Fruit fly (Drosophila melanogaster) whole organism, wandering third instar larva: ENCODE results near the gene CG4101.

Experiments
- Abd-B ChIP-seq: fragments of >200 bp; optimal IDR thresholded peaks from 2 replicates; lab custom pipeline; 2017; ENCODE audit warnings: missing biosample characterization, missing genetic modification characterization
- CG32264 ChIP-seq: fragments of 200-800 bp; sonication (Bioruptor generic); optimal IDR thresholded peaks from 2 replicates; lab custom pipeline; 2016; ENCODE audit warnings: missing biosample characterization, missing genetic modification characterization
- CG9705 ChIP-seq: fragments of 200-800 bp; sonication (Bioruptor generic); optimal IDR thresholded peaks from 2 replicates; lab custom pipeline; 2018; ENCODE audit warnings: missing biosample characterization, mild to moderate bottlenecking, missing genetic modification characterization
- CrebA ChIP-seq: fragments of 200-800 bp; sonication (Bioruptor generic); optimal IDR thresholded peaks from 2 replicates; lab custom pipeline; 2016; ENCODE audit warnings: missing biosample characterization, mild to moderate bottlenecking, missing genetic modification characterization, borderline replicate concordance
- Dfd ChIP-seq: fragments of >200 bp; optimal IDR thresholded peaks from 2 replicates; lab custom pipeline; 2017; ENCODE audit warnings: missing biosample characterization, missing genetic modification characterization
- Dif ChIP-seq: fragments of 200-275, 200-300 bp; sonication (Bioruptor generic); optimal IDR thresholded peaks from 2 replicates; lab custom pipeline; 2018; ENCODE audit warnings: missing biosample characterization, missing genetic modification characterization; ENCODE audit not compliant: partially characterized antibody
- HLH106 ChIP-seq: fragments of 200-800 bp; optimal IDR thresholded peaks from 3 replicates; lab custom pipeline; 2019; ENCODE audit warnings: missing biosample characterization, mild to moderate bottlenecking, missing genetic modification characterization, moderate library complexity
- Hnf4 ChIP-seq: fragments of 200-800 bp; sonication (Bioruptor generic); optimal IDR thresholded peaks from 2 replicates; lab custom pipeline; 2016; ENCODE audit warnings: missing biosample characterization, mild to moderate bottlenecking, missing genetic modification characterization
- Hr83 ChIP-seq: fragments of 200-300 bp; sonication (Bioruptor generic); optimal IDR thresholded peaks from 2 replicates; lab custom pipeline; 2016; ENCODE audit warnings: missing biosample characterization, mild to moderate bottlenecking, missing genetic modification characterization, moderate library complexity; ENCODE audit not compliant: poor library complexity, severe bottlenecking
- Jra ChIP-seq: sonication (Bioruptor generic); optimal IDR thresholded peaks from 2 replicates; lab custom pipeline; 2016; ENCODE audit warnings: missing biosample characterization, missing genetic modification characterization
- Mio ChIP-seq: sonication (Bioruptor generic); optimal IDR thresholded peaks from 2 replicates; lab custom pipeline; 2016; ENCODE audit warnings: missing biosample characterization, missing genetic modification characterization
- Myc ChIP-seq: fragments of >200 bp; optimal IDR thresholded peaks from 2 replicates; lab custom pipeline; 2017
- OdsH ChIP-seq: fragments of 200-800 bp; sonication (Bioruptor generic); optimal IDR thresholded peaks from 2 replicates; lab custom pipeline; 2016; ENCODE audit warnings: missing biosample characterization, mild to moderate bottlenecking, missing genetic modification characterization
- Rel ChIP-seq, 2 experiments: fragments of 200-800 bp; sonication (Bioruptor generic) in 1 of 2; optimal IDR thresholded peaks; 2 replicates in 1 of 2; 3 replicates in 1 of 2; lab custom pipeline; 2016 to 2019; ENCODE audit warnings: mild to moderate bottlenecking in 2 of 2, missing biosample characterization in 2 of 2, missing genetic modification characterization in 2 of 2, moderate library complexity in 1 of 2
- Vsx2 ChIP-seq: fragments of 200-300, 225-300 bp; sonication (Bioruptor generic); optimal IDR thresholded peaks from 2 replicates; lab custom pipeline; 2018; ENCODE audit warnings: missing biosample characterization, missing genetic modification characterization; ENCODE audit not compliant: partially characterized antibody
- br ChIP-seq: fragments of 200-800 bp; sonication (Bioruptor generic); optimal IDR thresholded peaks from 2 replicates; lab custom pipeline; 2016; ENCODE audit warnings: missing biosample characterization, missing genetic modification characterization
- brk ChIP-seq: fragments of 200-800 bp; sonication (Bioruptor generic); optimal IDR thresholded peaks from 2 replicates; lab custom pipeline; 2016; ENCODE audit warnings: missing biosample characterization, mild to moderate bottlenecking, missing genetic modification characterization
- dl ChIP-seq, 2 experiments: fragments of 175-275, 200-275 bp in 1 of 2; fragments of 200-275 bp in 1 of 2; sonication (Bioruptor generic); optimal IDR thresholded peaks; lab custom pipeline; 2018; ENCODE audit warnings: mild to moderate bottlenecking in 2 of 2, missing biosample characterization in 2 of 2, missing genetic modification characterization in 2 of 2, moderate library complexity in 2 of 2; ENCODE audit not compliant: partially characterized antibody in 2 of 2, insufficient read depth in 1 of 2
- dmrt93B ChIP-seq: fragments of 200-800 bp; sonication (Bioruptor generic); optimal IDR thresholded peaks from 2 replicates; lab custom pipeline; 2018; ENCODE audit warnings: missing biosample characterization, mild to moderate bottlenecking, missing genetic modification characterization
- dsf ChIP-seq: sonication (Bioruptor generic); optimal IDR thresholded peaks from 2 replicates; lab custom pipeline; 2016; ENCODE audit warnings: missing biosample characterization, missing genetic modification characterization, borderline replicate concordance
- ey ChIP-seq: fragments of 200-800 bp; sonication (Bioruptor generic); optimal IDR thresholded peaks from 2 replicates; lab custom pipeline; 2016; ENCODE audit warnings: missing biosample characterization, missing genetic modification characterization
- foxo ChIP-seq, 2 experiments: fragments of 200-800 bp; sonication (Bioruptor generic); optimal IDR thresholded peaks; 2 replicates in 1 of 2; 3 replicates in 1 of 2; lab custom pipeline; 2016 to 2017; ENCODE audit warnings: missing biosample characterization in 2 of 2, missing genetic modification characterization in 2 of 2
- fru ChIP-seq: fragments of 200-800 bp; sonication (Bioruptor generic); optimal IDR thresholded peaks from 3 replicates; lab custom pipeline; 2016; ENCODE audit warnings: missing biosample characterization, mild to moderate bottlenecking, missing genetic modification characterization
- h ChIP-seq: fragments of 200-800 bp; sonication (Bioruptor generic); optimal IDR thresholded peaks from 3 replicates; lab custom pipeline; 2016; ENCODE audit warnings: missing biosample characterization, mild to moderate bottlenecking, missing genetic modification characterization
- jim ChIP-seq: fragments of 175-275, 200-325 bp; sonication (Bioruptor generic); optimal IDR thresholded peaks from 2 replicates; lab custom pipeline; 2016; ENCODE audit warnings: missing biosample characterization, mild to moderate bottlenecking, missing genetic modification characterization
- pan ChIP-seq: fragments of >200 bp; optimal IDR thresholded peaks from 2 replicates; lab custom pipeline; 2017
- psq ChIP-seq: fragments of 200-800 bp; sonication (Bioruptor generic); optimal IDR thresholded peaks from 3 replicates; lab custom pipeline; 2017; ENCODE audit warnings: missing biosample characterization, mild to moderate bottlenecking, missing genetic modification characterization, moderate library complexity
- rgr ChIP-seq: fragments of 200-800 bp; sonication (Bioruptor generic); optimal IDR thresholded peaks from 3 replicates; lab custom pipeline; 2016; ENCODE audit warnings: missing biosample characterization, mild to moderate bottlenecking, missing genetic modification characterization
- sage ChIP-seq: fragments of 200-800 bp; sonication (Bioruptor generic); optimal IDR thresholded peaks from 2 replicates; lab custom pipeline; 2016; ENCODE audit warnings: missing biosample characterization, mild to moderate bottlenecking, missing genetic modification characterization
- sv ChIP-seq: fragments of 200-800 bp; sonication (Bioruptor generic); optimal IDR thresholded peaks from 3 replicates; lab custom pipeline; 2016; ENCODE audit warnings: missing biosample characterization, missing genetic modification characterization
- tai ChIP-seq: sonication (Bioruptor generic); optimal IDR thresholded peaks from 2 replicates; lab custom pipeline; 2016; ENCODE audit warnings: missing biosample characterization, missing genetic modification characterization
- usp ChIP-seq: fragments of >200 bp; optimal IDR thresholded peaks from 2 replicates; lab custom pipeline; 2017; ENCODE audit warnings: missing biosample characterization, missing genetic modification characterization
- woc ChIP-seq: sonication (Bioruptor generic); optimal IDR thresholded peaks from 2 replicates; lab custom pipeline; 2016; ENCODE audit warnings: missing biosample characterization, mild to moderate bottlenecking, missing genetic modification characterization

The CG4101 gene

DNA sequence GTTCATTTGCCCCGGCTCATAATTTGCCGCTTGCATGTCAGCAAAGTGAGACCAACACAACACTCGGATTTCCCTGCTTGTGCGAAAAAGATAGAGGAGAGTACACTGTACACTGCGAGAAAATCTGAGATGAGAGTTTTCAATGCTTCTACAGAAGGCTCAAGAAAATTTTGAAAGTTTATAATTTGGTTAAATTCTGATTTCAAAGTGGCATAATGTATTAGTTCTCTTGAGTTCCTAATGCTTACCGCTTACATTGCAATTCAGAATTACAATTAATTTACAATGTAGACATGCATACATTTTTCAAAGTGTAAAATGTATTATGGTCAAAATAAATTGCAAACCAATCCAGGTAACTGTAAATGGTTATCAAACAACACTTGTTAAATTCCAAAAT is 30.7 kb downstream of the CG4101 start:
- no peak for TF ChIP-seq HLH106 (tag; lab: Kevin White, UChicago)
- no peak for TF ChIP-seq sage
- no peak for TF ChIP-seq pan
- no peak for TF ChIP-seq OdsH (GFP tag; lab: Kevin White, UChicago)
- TF ChIP-seq rgr (GFP tag; lab: Kevin White, UChicago): no peak
- TF ChIP-seq Myc (lab: Kevin White, UChicago): no peak
- TF ChIP-seq dl (GFP tag; optimal IDR thresholded peaks at IDR 0.05; lab: Kevin White, UChicago; ENCODE audit: insufficient read depth in 1 of 2, partially characterized antibody in 2 of 2): no peak
- TF ChIP-seq foxo (GFP tag; optimal IDR thresholded peaks at IDR 0.05; lab: Kevin White, UChicago): no peak
- TF ChIP-seq, all 38 proteins: peak for 0

DNA sequence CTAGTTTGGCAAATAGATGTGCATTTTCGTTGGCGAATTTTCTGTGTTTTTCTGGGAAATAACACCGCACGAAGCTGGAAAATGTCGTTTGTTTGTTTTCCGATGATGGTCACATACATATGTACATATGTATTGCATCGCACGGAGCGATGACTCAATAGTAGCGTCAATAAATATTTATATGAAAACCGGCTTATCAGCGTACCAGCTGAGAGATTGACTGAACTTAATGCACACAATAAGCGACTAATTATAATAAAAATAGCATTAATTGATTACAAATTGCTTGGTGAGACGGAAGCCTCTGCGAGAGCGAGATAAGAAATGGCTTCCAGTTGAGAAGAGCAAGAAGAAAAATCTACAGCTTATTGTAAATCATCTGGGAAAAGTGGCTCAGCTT is 32.2 kb downstream of the CG4101 start:
- no peak for TF ChIP-seq br (GFP tag; lab: Kevin White, UChicago)
- no peak for TF ChIP-seq Hnf4 (GFP tag; lab: Kevin White, UChicago)
- TF ChIP-seq fru (GFP tag; lab: Kevin White, UChicago): no peak
- TF ChIP-seq CrebA (GFP tag; lab: Kevin White, UChicago): no peak
- no peak for TF ChIP-seq OdsH (GFP tag; lab: Kevin White, UChicago)
- TF ChIP-seq HLH106 (tag; lab: Kevin White, UChicago): no peak
- TF ChIP-seq rgr (GFP tag; lab: Kevin White, UChicago): no peak
- TF ChIP-seq CG32264 (GFP tag; lab: Kevin White, UChicago): no peak
- no peak for TF ChIP-seq Abd-B (GFP tag; lab: Kevin White, UChicago)
- no peak for TF ChIP-seq CG9705 (GFP tag; lab: Kevin White, UChicago)
- TF ChIP-seq Rel (GFP tag; optimal IDR thresholded peaks at IDR 0.05; lab: Kevin White, UChicago): no peak
- TF ChIP-seq Rel (tag; optimal IDR thresholded peaks at IDR 0.05; lab: Kevin White, UChicago): no peak

DNA sequence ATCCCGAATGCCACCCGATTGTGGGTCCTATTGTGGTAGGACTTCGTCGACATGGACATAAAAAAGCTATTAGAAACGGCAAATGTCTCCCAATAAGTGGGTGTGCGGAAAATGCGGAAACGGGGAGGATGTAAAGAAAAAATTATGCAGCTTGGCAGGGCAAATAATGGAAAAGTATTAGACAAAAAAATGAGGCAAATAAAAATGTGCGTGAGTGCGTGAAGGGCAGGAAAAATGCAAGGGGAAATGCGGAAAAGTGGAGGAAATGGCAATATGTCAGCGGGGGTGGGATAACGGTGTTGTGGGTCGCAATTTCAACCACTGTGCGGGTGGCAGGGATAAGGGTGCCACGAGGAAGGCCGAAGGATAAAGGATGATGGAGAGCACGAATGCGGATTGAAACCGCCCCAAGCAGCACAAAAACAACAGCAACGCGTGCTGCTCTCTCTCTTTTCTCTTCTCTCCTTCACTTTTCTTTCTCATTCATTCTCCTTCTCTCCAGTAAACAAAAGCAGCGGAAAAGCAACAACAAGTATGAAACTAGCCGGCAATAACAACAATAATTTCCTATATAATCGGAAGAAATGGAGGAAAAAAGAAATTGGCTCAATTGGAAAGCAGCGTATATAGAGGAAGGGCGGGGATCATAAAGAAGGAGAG is 33.2 kb downstream of the CG4101 start:
- TF ChIP-seq Jra (GFP tag; lab: Kevin White, UChicago) (no peak), psq (peak; percentile 40), Rel (GFP tag; optimal IDR thresholded peaks at IDR 0.05; lab: Kevin White, UChicago) (no peak), Rel (tag; optimal IDR thresholded peaks at IDR 0.05; lab: Kevin White, UChicago) (no peak), CG32264 (GFP tag; lab: Kevin White, UChicago) (no peak)

- TF ChIP-seq Dfd (GFP tag; lab: Kevin White, UChicago): peak; percentile 99
- no peak for TF ChIP-seq Rel (GFP tag; optimal IDR thresholded peaks at IDR 0.05; lab: Kevin White, UChicago)
- no peak for TF ChIP-seq Rel (tag; optimal IDR thresholded peaks at IDR 0.05; lab: Kevin White, UChicago)
- no peak for TF ChIP-seq CrebA (GFP tag; lab: Kevin White, UChicago)
Measured at dm6 chr3L:16646865-16647459, 34.7 kb downstream of the CG4101 start.

DNA sequence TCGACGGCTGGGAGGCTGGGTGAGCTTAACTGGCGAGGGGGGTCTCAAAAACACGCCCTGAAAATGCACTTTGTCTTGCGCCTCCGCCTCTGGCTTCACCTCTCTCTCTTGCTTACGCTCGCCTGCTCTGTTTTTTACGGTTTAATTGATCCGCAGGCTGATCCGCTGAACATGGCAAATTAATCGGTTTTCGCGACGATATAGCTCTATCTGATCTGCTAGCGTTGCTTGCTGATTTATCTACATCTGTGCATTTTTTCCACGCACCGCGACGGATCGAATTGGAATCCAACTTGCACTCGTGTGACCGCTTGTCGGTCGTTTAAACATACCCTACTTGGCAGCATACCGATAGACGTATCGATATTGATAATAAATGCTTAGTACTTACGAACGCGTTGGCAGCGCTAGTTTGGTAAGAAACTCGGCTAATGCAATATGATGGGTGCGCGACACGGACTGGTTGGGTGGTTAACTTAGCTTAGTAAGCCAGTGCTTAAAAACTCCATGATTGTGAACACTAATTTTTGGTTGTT is 35.4 kb downstream of the CG4101 start, which contains the start of gene Abl:
Gene Abl (minus strand): TSS at position 305 of the 536 bp plus-strand sequence.
- no peak for TF ChIP-seq Dif (GFP tag; lab: Kevin White, UChicago)
- TF ChIP-seq pan: no peak
- no peak for TF ChIP-seq Rel (GFP tag; optimal IDR thresholded peaks at IDR 0.05; lab: Kevin White, UChicago)
- peak; percentile 51 for TF ChIP-seq Rel (tag; optimal IDR thresholded peaks at IDR 0.05; lab: Kevin White, UChicago)
- peak; percentile 72 for TF ChIP-seq fru (GFP tag; lab: Kevin White, UChicago)
- peak; percentile 86 for TF ChIP-seq Jra (GFP tag; lab: Kevin White, UChicago)
- TF ChIP-seq dsf (GFP tag; lab: Kevin White, UChicago): peak; percentile 1
- peak; percentile 46 for TF ChIP-seq HLH106 (tag; lab: Kevin White, UChicago)
- peak; percentile 40 for TF ChIP-seq Myc (lab: Kevin White, UChicago)
- TF ChIP-seq tai (GFP tag; lab: Kevin White, UChicago): peak; percentile 60
- TF ChIP-seq rgr (GFP tag; lab: Kevin White, UChicago): peak; percentile 80
- peak; percentile 86 for TF ChIP-seq h (GFP tag; lab: Kevin White, UChicago)
- TF ChIP-seq Abd-B (GFP tag; lab: Kevin White, UChicago): no peak
- peak; percentile 78 for TF ChIP-seq Hr83 (GFP tag; lab: Kevin White, UChicago)
- no peak for TF ChIP-seq CrebA (GFP tag; lab: Kevin White, UChicago)
- peak; percentile 30 for TF ChIP-seq Mio (GFP tag; lab: Kevin White, UChicago)
- no peak for TF ChIP-seq usp
- peak; percentile 58 for TF ChIP-seq OdsH (GFP tag; lab: Kevin White, UChicago)
- peak in 1 of 2 experiments; percentile 78 for TF ChIP-seq foxo (GFP tag; optimal IDR thresholded peaks at IDR 0.05; lab: Kevin White, UChicago)
- peak; percentile 28 for TF ChIP-seq woc
- TF ChIP-seq brk (GFP tag; lab: Kevin White, UChicago): peak; percentile 22
- peak; percentile 59 for TF ChIP-seq br (GFP tag; lab: Kevin White, UChicago)
- peak; percentile 53 for TF ChIP-seq ey (GFP tag; lab: Kevin White, UChicago)
- TF ChIP-seq CG9705 (GFP tag; lab: Kevin White, UChicago): peak; percentile 51
- TF ChIP-seq sv (GFP tag; lab: Kevin White, UChicago): peak; percentile 27
- TF ChIP-seq Vsx2: no peak
- no peak for TF ChIP-seq Dfd (GFP tag; lab: Kevin White, UChicago)
- peak in 1 of 2 experiments; percentile 51 for TF ChIP-seq dl (GFP tag; optimal IDR thresholded peaks at IDR 0.05; lab: Kevin White, UChicago; ENCODE audit: insufficient read depth in 1 of 2, partially characterized antibody in 2 of 2)
- peak; percentile 24 for TF ChIP-seq dmrt93B (GFP tag; lab: Kevin White, UChicago)
- TF ChIP-seq sage: no peak
- peak; percentile 18 for TF ChIP-seq jim (GFP tag; lab: Kevin White, UChicago)
- TF ChIP-seq CG32264 (GFP tag; lab: Kevin White, UChicago): no peak
- peak; percentile 39 for TF ChIP-seq psq
